Worm (Caenorhabditis elegans) whole organism, young adult: ENCODE results near the gene Y43E12A.2.

ENCODE experiments used
- B0336.3 ChIP-seq: fragments of 200-800 bp; sonication (Bioruptor generic); IDR thresholded peaks from 2 replicates; pipeline ENCODE4 v1.3.6; 2022; ENCODE audit warnings: missing genetic modification characterization, missing compliant biosample characterization
- ama-1 ChIP-seq, 3 experiments: fragments of 150-350 bp in 1 of 3; sonication (generic microtip) in 2 of 3; optimal IDR thresholded peaks; 2 replicates each; lab custom pipeline; 2014 to 2018; ENCODE audit warnings: missing biosample characterization in 2 of 3, missing genetic modification characterization in 2 of 3, missing genetic modification reagents in 2 of 3
- ceh-58 ChIP-seq: fragments of 200-800 bp; sonication (Bioruptor generic); IDR thresholded peaks from 2 replicates; pipeline ENCODE4 v1.3.6; 2022; ENCODE audit warnings: missing genetic modification characterization, missing compliant biosample characterization
- dpl-1 ChIP-seq: fragments of 150-350 bp; optimal IDR thresholded peaks from 2 replicates; lab custom pipeline; 2014; ENCODE audit warnings: missing biosample characterization, missing genetic modification reagents, missing genetic modification characterization
- ets-4 ChIP-seq: fragments of 200-800 bp; sonication (Bioruptor generic); optimal IDR thresholded peaks from 2 replicates; lab custom pipeline; 2018; ENCODE audit warnings: mild to moderate bottlenecking, missing genetic modification characterization, missing compliant biosample characterization
- lag-1 ChIP-seq: fragments of 200-800 bp; sonication (Bioruptor generic); IDR thresholded peaks from 2 replicates; pipeline ENCODE4 v1.3.6; 2022; ENCODE audit warnings: missing genetic modification reagents, missing genetic modification characterization, missing compliant biosample characterization
- lin-26 ChIP-seq: fragments of 200-800 bp; sonication (Bioruptor generic); IDR thresholded peaks from 2 replicates; pipeline ENCODE4 v1.3.6; 2022; ENCODE audit warnings: missing genetic modification reagents, missing genetic modification characterization, missing compliant biosample characterization
- nfya-2 ChIP-seq: fragments of 200-800 bp; sonication (Bioruptor generic); IDR thresholded peaks from 2 replicates; pipeline ENCODE4 v1.3.6; 2022; ENCODE audit warnings: missing genetic modification reagents, missing genetic modification characterization, missing compliant biosample characterization
- snpc-3.4 ChIP-seq: sonication (generic microtip); optimal IDR thresholded peaks from 2 replicates; lab custom pipeline; 2017; ENCODE audit warnings: missing genetic modification characterization, mild to moderate bottlenecking, missing compliant biosample characterization, antibody characterized with exemption, moderate library complexity, missing genotype, missing genetic modification reagents
- snpc-4 ChIP-seq, 5 experiments: fragments of 150-350 bp in 1 of 5; sonication (generic microtip) in 4 of 5; optimal IDR thresholded peaks; 2 replicates each; lab custom pipeline; 2014 to 2018; ENCODE audit warnings: missing genetic modification characterization in 5 of 5, missing biosample characterization in 3 of 5, antibody characterized with exemption in 2 of 5, mild to moderate bottlenecking in 2 of 5, missing compliant biosample characterization in 2 of 5, missing genotype in 2 of 5, moderate library complexity in 2 of 5, missing genetic modification reagents in 1 of 5
- somi-1 ChIP-seq: fragments of 200-800 bp; sonication (Bioruptor generic); optimal IDR thresholded peaks from 2 replicates; lab custom pipeline; 2018; ENCODE audit warnings: mild to moderate bottlenecking, missing genetic modification characterization, missing compliant biosample characterization
- xnd-1 ChIP-seq: sonication (generic microtip); optimal IDR thresholded peaks from 2 replicates; lab custom pipeline; 2016; ENCODE audit warnings: missing genotype, missing genetic modification reagents, missing genetic modification characterization, missing compliant biosample characterization

ce11 chrIV:11019962-11020550, 38.2 kb downstream of the Y43E12A.2 start, which contains the start of gene F13H10.8:
- TF ChIP-seq snpc-4 (GFP tag; optimal IDR thresholded peaks at IDR 0.05; lab: Kevin White, UChicago) (no peak), snpc-4 (tag; optimal IDR thresholded peaks at IDR 0.05; lab: Kevin White, UChicago) (no peak), lin-26 (GFP tag; lab: Robert Waterston, UW) (no peak), nfya-2 (GFP tag; lab: Robert Waterston, UW) (no peak), dpl-1 (no peak), snpc-3.4 (tag; lab: Kevin White, UChicago) (no peak), xnd-1 (tag; lab: Kevin White, UChicago) (no peak), somi-1 (GFP tag; lab: Kevin White, UChicago) (no peak), ets-4 (GFP tag; lab: Kevin White, UChicago) (peak; percentile 16), B0336.3 (GFP tag; lab: Robert Waterston, UW) (no peak), lag-1 (no peak), ama-1 (optimal IDR thresholded peaks at IDR 0.05; lab: Kevin White, UChicago) (no peak), ama-1 (GFP tag; optimal IDR thresholded peaks at IDR 0.05; lab: Kevin White, UChicago) (no peak), ceh-58 (GFP tag; lab: Robert Waterston, UW) (no peak)
